Worm (Caenorhabditis elegans): ENCODE measurements around the gene F19H6.6.

ce11 chrX:12406592-12406991 lies 46.0 kb downstream of the F19H6.6 start:
- no peak for TF ChIP-seq aly-2 (tag; optimal IDR thresholded peaks at IDR 0.05)
- no peak for TF ChIP-seq lin-39 (tag; optimal IDR thresholded peaks at IDR 0.05)
- no peak for TF ChIP-seq nfya-1 (tag; optimal IDR thresholded peaks at IDR 0.05; ENCODE audit: insufficient read depth)
- no peak for TF ChIP-seq nhr-12 (tag; optimal IDR thresholded peaks at IDR 0.05)
- no peak for TF ChIP-seq R02D3.7 (tag; optimal IDR thresholded peaks at IDR 0.05)
- no peak for TF ChIP-seq unc-39 (tag; optimal IDR thresholded peaks at IDR 0.05)
- no peak for TF ChIP-seq tbx-2 (tag; optimal IDR thresholded peaks at IDR 0.05)
- TF ChIP-seq egl-27 (tag; optimal IDR thresholded peaks at IDR 0.05): no peak
- no peak for TF ChIP-seq nhr-76 (tag; optimal IDR thresholded peaks at IDR 0.05)
- TF ChIP-seq ama-1 (optimal IDR thresholded peaks at IDR 0.05): no peak

Measured in whole organism, L3 larva.